Worm (Caenorhabditis elegans) whole organism, late embryonic: Measurements from ENCODE around the gene F35F10.7.

Experiments
- ama-1 ChIP-seq: fragments of 150-350 bp; optimal IDR thresholded peaks from 2 replicates; lab custom pipeline; 2014
- ceh-19 ChIP-seq: fragments of 200-800 bp; sonication (Bioruptor generic); optimal IDR thresholded peaks from 2 replicates; lab custom pipeline; 2018; ENCODE audit warnings: mild to moderate bottlenecking, missing genetic modification characterization, missing compliant biosample characterization
- dve-1 ChIP-seq: sonication (generic microtip); optimal IDR thresholded peaks from 2 replicates; lab custom pipeline; 2017; ENCODE audit warnings: antibody characterized with exemption, mild to moderate bottlenecking, missing genetic modification characterization, missing compliant biosample characterization
- elt-2 ChIP-seq: sonication (generic microtip); optimal IDR thresholded peaks from 2 replicates; lab custom pipeline; 2016; ENCODE audit warnings: missing genetic modification reagents, missing genetic modification characterization, missing compliant biosample characterization
- fkh-6 ChIP-seq: sonication (generic microtip); optimal IDR thresholded peaks from 2 replicates; lab custom pipeline; 2016; ENCODE audit warnings: missing genetic modification characterization, missing compliant biosample characterization
- hlh-8 ChIP-seq: sonication (generic microtip); optimal IDR thresholded peaks from 2 replicates; lab custom pipeline; 2016; ENCODE audit warnings: missing genotype, missing genetic modification characterization, missing compliant biosample characterization
- sox-2 ChIP-seq: fragments of 200-800 bp; sonication (Bioruptor generic); IDR thresholded peaks from 2 replicates; pipeline ENCODE4 v1.3.6; 2022; ENCODE audit warnings: missing genetic modification reagents, missing genetic modification characterization, missing compliant biosample characterization
- ztf-16 ChIP-seq: sonication (generic microtip); optimal IDR thresholded peaks from 2 replicates; lab custom pipeline; 2017; ENCODE audit warnings: missing genetic modification characterization, missing compliant biosample characterization

DNA sequence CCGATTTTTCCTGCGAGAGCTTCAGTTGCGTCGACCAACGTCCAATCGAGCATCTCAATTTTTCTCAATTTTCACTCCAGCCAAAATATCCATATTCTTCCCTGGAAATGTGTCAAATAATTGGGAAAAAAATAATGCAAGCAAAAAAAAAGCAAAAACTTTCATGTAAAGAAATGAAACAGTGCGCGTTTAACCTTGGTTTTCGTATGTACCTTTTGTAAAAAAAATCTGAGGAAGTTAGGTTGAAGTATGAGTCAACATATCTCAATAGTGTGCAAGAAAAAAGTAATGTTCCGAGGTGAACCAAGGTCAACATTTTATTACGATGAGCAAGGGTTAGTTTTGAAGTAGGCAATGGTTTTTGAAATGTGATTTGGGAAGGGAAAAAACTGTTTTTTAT is 37.1 kb downstream of the F35F10.7 start, which contains the start of gene T28A11.13:
- no peak for TF ChIP-seq elt-2 (tag; lab: Kevin White, UChicago)
- TF ChIP-seq ceh-19, result no peak
- TF ChIP-seq fkh-6, result no peak
- no peak for TF ChIP-seq dve-1 (tag; lab: Kevin White, UChicago)
- TF ChIP-seq sox-2 (GFP tag; lab: Robert Waterston, UW), result no peak
- no peak for TF ChIP-seq hlh-8 (tag; lab: Kevin White, UChicago)
- TF ChIP-seq ztf-16 (tag; lab: Kevin White, UChicago), result no peak
- no peak for TF ChIP-seq ama-1 (lab: Kevin White, UChicago)
